Worm (Caenorhabditis elegans): ENCODE results near the gene R10D12.7.

The R10D12.7 gene

DNA sequence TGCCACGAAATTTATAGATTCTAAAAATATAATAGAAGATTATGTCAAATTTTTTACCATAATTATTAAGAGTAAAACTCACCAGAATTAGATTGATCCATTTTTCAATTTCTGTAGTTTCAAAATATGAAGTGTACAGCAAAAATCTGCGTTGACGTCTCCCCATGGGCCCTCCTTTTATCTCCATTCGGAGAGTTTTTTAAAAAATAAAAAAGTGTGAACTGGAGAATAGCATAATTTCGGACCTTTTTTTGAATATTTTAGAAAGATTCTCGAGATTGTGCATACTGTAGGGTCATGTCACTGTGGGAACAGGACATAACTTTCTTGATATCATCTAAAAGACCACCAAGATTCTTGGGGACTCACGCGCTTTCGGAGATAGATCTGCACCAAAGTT lies 7.8 kb upstream of the R10D12.7 start, which contains the start of gene dpr-1:
Gene dpr-1 (minus strand): TSS at position 101 of the 400 bp plus-strand sequence.
- TF ChIP-seq tbx-2 (tag; optimal IDR thresholded peaks at IDR 0.05) (no peak), snpc-4 (tag; optimal IDR thresholded peaks at IDR 0.05) (no peak), egl-27 (tag; optimal IDR thresholded peaks at IDR 0.05) (no peak), ztf-4 (tag; optimal IDR thresholded peaks at IDR 0.05) (no peak), pqm-1 (tag; optimal IDR thresholded peaks at IDR 0.05) (no peak)

DNA sequence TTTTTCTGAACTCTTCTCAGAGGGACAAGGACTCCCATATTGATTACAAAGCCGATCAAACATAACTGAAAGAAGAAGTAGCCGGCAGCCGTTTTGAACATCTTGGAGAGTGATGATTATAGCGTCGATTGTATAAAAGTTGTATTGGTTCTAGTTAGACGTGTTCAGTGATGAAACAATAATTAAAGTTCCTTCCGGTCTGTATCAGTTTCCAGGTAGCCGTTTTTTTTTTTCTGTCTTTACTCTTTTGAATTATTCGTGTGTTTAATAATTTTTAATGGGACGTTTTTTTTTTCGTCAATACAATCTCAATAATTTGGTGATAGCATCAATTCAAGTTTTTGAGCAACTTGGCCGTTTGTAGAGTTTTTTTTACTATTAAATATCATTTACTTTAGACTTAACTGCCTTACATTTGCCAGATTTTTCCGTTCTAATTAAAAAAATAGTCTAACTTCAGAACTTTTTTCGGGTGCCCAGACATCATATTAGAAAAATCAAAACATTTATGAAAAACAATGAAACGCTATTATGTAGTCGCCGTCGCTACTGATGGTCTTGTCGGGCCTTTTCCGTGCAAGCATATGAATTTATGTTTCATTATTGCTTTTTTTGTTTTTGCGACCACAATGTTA lies 3.4 kb upstream of the R10D12.7 start, which contains the start of the genes srx-10 and clec-226:
Gene srx-10 (minus strand): TSS at position 101 of the 635 bp plus-strand sequence.
Gene clec-226 (plus strand): TSS at position 585 of the 635 bp plus-strand sequence.
- no peak for TF ChIP-seq nhr-77 (tag; optimal IDR thresholded peaks at IDR 0.05)
- no peak for TF ChIP-seq nhr-25 (tag; optimal IDR thresholded peaks at IDR 0.05)
- no peak for TF ChIP-seq aly-2 (tag; optimal IDR thresholded peaks at IDR 0.05)
- no peak for TF ChIP-seq elt-1 (tag; optimal IDR thresholded peaks at IDR 0.05)
- TF ChIP-seq lsy-12 (tag; optimal IDR thresholded peaks at IDR 0.05), result no peak
- no peak for TF ChIP-seq nhr-23 (tag; optimal IDR thresholded peaks at IDR 0.05)
- no peak for TF ChIP-seq zag-1 (tag; optimal IDR thresholded peaks at IDR 0.05)
- TF ChIP-seq mml-1 (tag; optimal IDR thresholded peaks at IDR 0.05), result no peak
- TF ChIP-seq snpc-4 (tag; optimal IDR thresholded peaks at IDR 0.05), result no peak
- no peak for TF ChIP-seq nhr-67 (tag; optimal IDR thresholded peaks at IDR 0.05)
- no peak for TF ChIP-seq fos-1 (tag; optimal IDR thresholded peaks at IDR 0.05)
- TF ChIP-seq sea-2 (GFP tag; optimal IDR thresholded peaks at IDR 0.05), result no peak

DNA sequence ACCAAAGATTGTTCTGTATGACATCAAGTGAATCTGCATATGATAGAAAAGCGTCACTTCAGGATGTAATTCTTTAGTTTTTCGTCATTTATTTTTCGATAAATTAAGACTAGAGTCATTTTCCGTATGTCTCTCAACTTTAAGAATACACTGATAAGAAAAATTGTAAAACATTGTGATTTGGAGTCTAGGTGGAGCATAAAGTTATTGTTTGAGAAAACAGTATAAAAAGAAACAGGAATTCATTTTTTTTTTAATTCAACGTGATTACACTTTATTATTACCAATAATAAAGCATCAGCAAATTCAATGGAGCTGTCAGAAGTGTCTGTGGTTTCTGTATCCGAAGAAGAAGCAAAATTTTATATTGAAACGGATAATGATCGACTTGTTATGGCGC lies 842 bp upstream of the R10D12.7 start, which contains the start of gene R10D12.6:
Gene R10D12.6 (plus strand): TSS at position 301 of the 400 bp plus-strand sequence.
- no peak for TF ChIP-seq aly-2 (tag; optimal IDR thresholded peaks at IDR 0.05)
- TF ChIP-seq pqm-1 (tag; optimal IDR thresholded peaks at IDR 0.05), result peak; percentile 38
- TF ChIP-seq nhr-28 (tag; optimal IDR thresholded peaks at IDR 0.05), result no peak
- peak; percentile 3 for TF ChIP-seq elt-2 (tag; optimal IDR thresholded peaks at IDR 0.05)
- TF ChIP-seq lin-39 (tag; optimal IDR thresholded peaks at IDR 0.05), result no peak
- no peak for TF ChIP-seq nhr-23 (tag; optimal IDR thresholded peaks at IDR 0.05)

DNA sequence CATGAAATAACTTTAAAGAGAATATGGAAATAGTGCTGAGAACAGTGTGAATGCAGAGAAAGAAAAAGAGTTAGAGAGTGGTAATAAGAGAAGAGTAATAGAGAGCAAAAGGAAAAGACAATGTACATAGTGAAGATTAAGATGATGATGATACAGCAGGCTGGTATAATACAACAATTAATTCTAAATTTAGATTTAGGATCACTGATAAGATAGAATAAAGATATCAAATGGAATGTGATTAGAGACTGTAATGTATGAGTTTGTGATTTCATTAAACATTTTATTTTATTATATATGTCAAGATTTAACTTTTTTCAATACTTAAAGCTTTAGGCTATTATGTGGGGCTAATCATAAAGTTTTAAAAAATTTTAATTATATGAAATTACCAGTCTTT lies 3.3 kb downstream of the R10D12.7 start, which contains the start of gene R10D12.8:
Gene R10D12.8 (minus strand): TSS at position 101 of the 400 bp plus-strand sequence.
- peak; percentile 53 for TF ChIP-seq pha-4 (tag; optimal IDR thresholded peaks at IDR 0.05)
- TF ChIP-seq hmg-11 (tag; optimal IDR thresholded peaks at IDR 0.05), result no peak
- TF ChIP-seq ztf-11 (tag; optimal IDR thresholded peaks at IDR 0.05), result no peak

DNA sequence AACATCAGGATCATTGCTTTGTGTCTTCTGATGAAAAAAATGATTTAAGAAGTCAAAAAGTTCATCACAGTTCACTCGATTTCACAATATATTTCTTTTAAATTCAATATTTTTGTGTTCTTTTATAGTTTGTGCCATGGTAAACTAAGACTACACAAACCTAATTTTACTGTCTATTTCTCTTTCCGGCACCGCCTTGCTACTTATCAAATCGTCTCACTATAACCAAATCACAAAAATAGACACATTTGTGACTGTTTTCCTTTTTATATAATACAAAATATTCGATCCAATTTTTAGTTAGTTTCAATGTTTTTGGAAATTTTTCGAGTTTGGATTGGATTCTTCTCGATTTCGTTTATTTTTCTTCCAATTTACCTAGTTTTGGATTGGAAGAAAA lies 4.2 kb downstream of the R10D12.7 start, which contains the start of gene swt-6:
Gene swt-6 (plus strand): TSS at position 301 of the 400 bp plus-strand sequence.
- TF ChIP-seq nhr-25 (tag; optimal IDR thresholded peaks at IDR 0.05), result no peak
- no peak for TF ChIP-seq nhr-77 (tag; optimal IDR thresholded peaks at IDR 0.05)
- no peak for TF ChIP-seq nhr-12 (tag; optimal IDR thresholded peaks at IDR 0.05)
- TF ChIP-seq nhr-11 (tag; optimal IDR thresholded peaks at IDR 0.05), result no peak
- TF ChIP-seq mdl-1 (tag; optimal IDR thresholded peaks at IDR 0.05), result no peak

DNA sequence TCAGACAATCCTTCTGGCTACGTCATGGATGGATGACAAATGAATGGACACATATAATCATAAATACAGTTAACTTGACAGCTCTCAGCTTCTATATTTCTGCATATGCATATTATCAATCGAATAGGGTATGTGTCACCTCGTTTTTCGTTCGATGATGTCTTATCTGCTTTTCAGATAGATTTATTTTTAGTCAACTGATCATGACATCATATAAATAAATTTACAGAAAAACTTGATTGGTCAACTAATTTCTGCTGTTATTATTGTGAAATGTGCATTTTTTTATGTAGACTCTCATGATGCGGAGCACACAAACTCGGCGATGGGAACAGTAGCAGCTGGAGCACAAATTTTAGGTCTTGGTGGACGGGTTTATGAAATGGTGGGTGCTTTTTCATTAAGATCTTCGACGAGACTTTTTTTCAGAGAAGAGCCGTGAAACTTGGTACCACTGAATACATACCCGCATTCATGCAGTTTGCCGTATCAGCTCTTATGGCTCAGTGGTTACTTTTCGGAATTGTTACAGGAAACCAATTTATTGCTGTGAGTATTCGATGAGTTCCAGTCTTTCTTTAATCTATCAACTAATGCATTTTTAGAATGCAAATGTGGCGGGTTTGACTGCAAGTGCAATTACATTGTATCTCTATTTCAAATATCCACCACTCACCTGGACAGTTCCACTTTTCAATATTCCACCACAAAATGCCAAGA lies 5.7 kb downstream of the R10D12.7 start:
- TF ChIP-seq pqm-1 (tag; optimal IDR thresholded peaks at IDR 0.05), result peak; percentile 54
- no peak for TF ChIP-seq hmg-11 (tag; optimal IDR thresholded peaks at IDR 0.05)
- TF ChIP-seq elt-2 (tag; optimal IDR thresholded peaks at IDR 0.05), result peak; percentile 30
- TF ChIP-seq mdl-1 (tag; optimal IDR thresholded peaks at IDR 0.05), result no peak

DNA sequence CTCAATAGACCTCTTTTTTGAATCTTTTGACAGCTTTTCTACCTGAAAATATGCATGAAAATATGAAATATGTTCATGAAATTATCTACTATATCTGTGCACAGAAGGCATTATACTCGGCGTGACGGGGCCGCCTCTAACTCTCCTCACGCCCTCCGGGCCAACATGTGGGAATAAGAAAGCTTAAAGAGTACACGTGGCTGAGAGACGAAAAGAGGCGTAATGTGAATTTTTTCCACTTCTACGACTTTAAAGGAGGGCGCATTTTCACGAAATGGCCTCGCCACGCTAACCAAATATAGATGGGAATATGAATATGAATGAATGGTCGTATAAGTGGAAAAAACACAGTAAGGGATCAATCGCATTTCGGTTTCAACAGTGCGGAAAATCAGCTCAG lies 7.8 kb downstream of the R10D12.7 start:
- no peak for TF ChIP-seq nhr-28 (tag; optimal IDR thresholded peaks at IDR 0.05)
- TF ChIP-seq fkh-10 (GFP tag; optimal IDR thresholded peaks at IDR 0.05), result no peak
- TF ChIP-seq sea-2 (GFP tag; optimal IDR thresholded peaks at IDR 0.05), result no peak
- TF ChIP-seq hmg-11 (tag; optimal IDR thresholded peaks at IDR 0.05), result no peak
- TF ChIP-seq mdl-1 (tag; optimal IDR thresholded peaks at IDR 0.05), result no peak
- TF ChIP-seq egl-27 (tag; optimal IDR thresholded peaks at IDR 0.05), result no peak
- no peak for TF ChIP-seq R02D3.7 (tag; optimal IDR thresholded peaks at IDR 0.05)
- TF ChIP-seq jun-1 (tag; optimal IDR thresholded peaks at IDR 0.05), result no peak
- TF ChIP-seq ZK546.5 (tag; optimal IDR thresholded peaks at IDR 0.05), result no peak
- no peak for TF ChIP-seq pha-4 (tag; optimal IDR thresholded peaks at IDR 0.05)
- no peak for TF ChIP-seq nfya-1 (tag; optimal IDR thresholded peaks at IDR 0.05; ENCODE audit: insufficient read depth)
- no peak for TF ChIP-seq eor-1 (tag; optimal IDR thresholded peaks at IDR 0.05)
- TF ChIP-seq nhr-77 (tag; optimal IDR thresholded peaks at IDR 0.05), result no peak
- no peak for TF ChIP-seq nhr-11 (tag; optimal IDR thresholded peaks at IDR 0.05)
- TF ChIP-seq nhr-67 (tag; optimal IDR thresholded peaks at IDR 0.05), result no peak
- no peak for TF ChIP-seq nhr-43 (tag; optimal IDR thresholded peaks at IDR 0.05; ENCODE audit: poor library complexity, severe bottlenecking)

Data from whole organism, L3 larva.